Worm (Caenorhabditis elegans) whole organism, L3 larva: ENCODE data around the gene W09C2.7.
A peak's percentile ranks its signal among the peaks of the same experiment; 100 is the strongest.

Experiments used
- R02D3.7 ChIP-seq: fragments of 150-350 bp; optimal IDR thresholded peaks from 2 replicates; lab custom pipeline; 2014; ENCODE audit warnings: missing biosample characterization, missing genetic modification characterization
- ZK546.5 ChIP-seq: sonication (generic microtip); optimal IDR thresholded peaks from 2 replicates; lab custom pipeline; 2017; ENCODE audit warnings: missing biosample characterization, missing genetic modification characterization
- aly-2 ChIP-seq: fragments of 150-350 bp; optimal IDR thresholded peaks from 2 replicates; lab custom pipeline; 2014; ENCODE audit warnings: missing biosample characterization, missing genetic modification characterization
- ceh-16 ChIP-seq: sonication (generic microtip); optimal IDR thresholded peaks from 2 replicates; lab custom pipeline; 2017; ENCODE audit warnings: missing biosample characterization, missing genetic modification characterization
- fos-1 ChIP-seq: fragments of 150-350 bp; optimal IDR thresholded peaks from 2 replicates; lab custom pipeline; 2014; ENCODE audit warnings: missing biosample characterization, missing genetic modification characterization
- hmg-11 ChIP-seq: sonication (generic microtip); optimal IDR thresholded peaks from 2 replicates; lab custom pipeline; 2016; ENCODE audit warnings: missing genetic modification characterization, missing compliant biosample characterization
- mdl-1 ChIP-seq: fragments of 150-350 bp; optimal IDR thresholded peaks from 2 replicates; lab custom pipeline; 2014; ENCODE audit warnings: missing biosample characterization, missing genetic modification characterization
- nhr-25 ChIP-seq: sonication (generic microtip); optimal IDR thresholded peaks from 2 replicates; lab custom pipeline; 2017; ENCODE audit warnings: missing biosample characterization, missing genetic modification characterization
- nhr-77 ChIP-seq: fragments of 150-350 bp; optimal IDR thresholded peaks from 2 replicates; lab custom pipeline; 2014; ENCODE audit warnings: missing biosample characterization, missing genetic modification characterization
- pha-4 ChIP-seq: fragments of 150-350 bp; optimal IDR thresholded peaks from 2 replicates; lab custom pipeline; 2014; ENCODE audit warnings: missing biosample characterization, missing genetic modification reagents, missing genetic modification characterization
- snpc-4 ChIP-seq: fragments of 150-350 bp; optimal IDR thresholded peaks from 2 replicates; lab custom pipeline; 2014; ENCODE audit warnings: missing biosample characterization, missing genetic modification characterization
- tbx-2 ChIP-seq: sonication (generic microtip); optimal IDR thresholded peaks from 2 replicates; lab custom pipeline; 2016; ENCODE audit warnings: mild to moderate bottlenecking, missing genetic modification characterization, missing compliant biosample characterization
- unc-62 ChIP-seq: fragments of 150-350 bp; sonication (generic microtip); optimal IDR thresholded peaks from 4 replicates; lab custom pipeline; 2014; ENCODE audit warnings: missing biosample characterization, missing genetic modification reagents, missing genetic modification characterization

- TF ChIP-seq hmg-11 (no peak), nhr-77 (tag; lab: Kevin White, UChicago) (no peak), snpc-4 (tag; lab: Kevin White, UChicago) (no peak), tbx-2 (tag; lab: Kevin White, UChicago) (no peak), aly-2 (tag; lab: Kevin White, UChicago) (no peak), R02D3.7 (tag; lab: Kevin White, UChicago) (no peak), unc-62 (no peak), nhr-25 (tag; lab: Kevin White, UChicago) (peak; percentile 61), pha-4 (tag; lab: Kevin White, UChicago) (no peak), mdl-1 (tag; lab: Kevin White, UChicago) (no peak), fos-1 (tag; lab: Kevin White, UChicago) (no peak), ZK546.5 (tag; lab: Kevin White, UChicago) (no peak), ceh-16 (tag; lab: Kevin White, UChicago) (no peak)
Measured at ce11 chrIV:9618015-9618414, 4.2 kb downstream of the W09C2.7 start.
